Worm (Caenorhabditis elegans) whole organism, young adult: ENCODE measurements around the gene tmem-17.

Experiments used
- F52B5.7 ChIP-seq: sonication (generic microtip); optimal IDR thresholded peaks from 2 replicates; lab custom pipeline; 2016; ENCODE audit warnings: mild to moderate bottlenecking, missing genetic modification characterization, missing compliant biosample characterization
- Y95B8A.8 ChIP-seq: fragments of 200-800 bp; sonication (Bioruptor generic); IDR thresholded peaks from 2 replicates; pipeline ENCODE4 v1.3.6; 2022; ENCODE audit warnings: missing genetic modification reagents, missing genetic modification characterization, missing compliant biosample characterization
- ama-1 ChIP-seq, 3 experiments: fragments of 150-350 bp in 1 of 3; sonication (generic microtip) in 2 of 3; optimal IDR thresholded peaks; 2 replicates each; lab custom pipeline; 2014 to 2018; ENCODE audit warnings: missing biosample characterization in 2 of 3, missing genetic modification characterization in 2 of 3, missing genetic modification reagents in 2 of 3
- attf-3 ChIP-seq: fragments of 200-800 bp; sonication (Bioruptor generic); conservative IDR thresholded peaks from 2 replicates; pipeline ENCODE4 v1.3.6; 2022; ENCODE audit warnings: missing genetic modification reagents, missing genetic modification characterization, missing compliant biosample characterization
- bed-1 ChIP-seq: fragments of 200-800 bp; sonication (Bioruptor generic); IDR thresholded peaks from 2 replicates; pipeline ENCODE4 v1.3.6; 2022; ENCODE audit warnings: missing genetic modification reagents, missing genetic modification characterization, missing compliant biosample characterization
- bed-2 ChIP-seq: fragments of 200-800 bp; sonication (Bioruptor generic); IDR thresholded peaks from 2 replicates; pipeline ENCODE4 v1.3.6; 2022; ENCODE audit warnings: missing genetic modification reagents, missing genetic modification characterization, missing compliant biosample characterization
- ekl-4 ChIP-seq: fragments of 200-800 bp; sonication (Bioruptor generic); IDR thresholded peaks from 2 replicates; pipeline ENCODE4 v1.3.6; 2022; ENCODE audit warnings: missing genetic modification reagents, missing genetic modification characterization, missing compliant biosample characterization
- hlh-12 ChIP-seq: sonication (generic microtip); optimal IDR thresholded peaks from 2 replicates; lab custom pipeline; 2016; ENCODE audit warnings: missing genetic modification characterization, missing compliant biosample characterization
- hmg-20 ChIP-seq: fragments of 200-800 bp; sonication (Bioruptor generic); IDR thresholded peaks from 2 replicates; pipeline ENCODE4 v1.3.6; 2022; ENCODE audit warnings: missing genetic modification reagents, missing genetic modification characterization, missing compliant biosample characterization
- lsl-1 ChIP-seq: fragments of 200-800 bp; sonication (Bioruptor generic); optimal IDR thresholded peaks from 2 replicates; lab custom pipeline; 2018; ENCODE audit warnings: mild to moderate bottlenecking, missing genetic modification characterization, moderate library complexity, missing compliant biosample characterization
- nhr-90 ChIP-seq: sonication (generic microtip); optimal IDR thresholded peaks from 2 replicates; lab custom pipeline; 2016; ENCODE audit warnings: missing genotype, mild to moderate bottlenecking, missing genetic modification characterization, missing compliant biosample characterization
- rec-8 ChIP-seq, 2 experiments: sonication (generic microtip); optimal IDR thresholded peaks; 2 replicates each; lab custom pipeline; 2016; ENCODE audit warnings: mild to moderate bottlenecking in 2 of 2, missing genetic modification characterization in 2 of 2, missing genetic modification reagents in 2 of 2, missing genotype in 2 of 2, missing biosample characterization in 1 of 2, missing compliant biosample characterization in 1 of 2, moderate library complexity in 1 of 2
- snpc-3.4 ChIP-seq: sonication (generic microtip); optimal IDR thresholded peaks from 2 replicates; lab custom pipeline; 2017; ENCODE audit warnings: missing genetic modification characterization, mild to moderate bottlenecking, missing compliant biosample characterization, antibody characterized with exemption, moderate library complexity, missing genotype, missing genetic modification reagents
- unc-62 ChIP-seq: fragments of 150-350 bp; optimal IDR thresholded peaks from 2 replicates; lab custom pipeline; 2014; ENCODE audit warnings: missing biosample characterization, missing genetic modification reagents, missing genetic modification characterization

- TF ChIP-seq Y95B8A.8 (GFP tag; lab: Robert Waterston, UW) (no peak), rec-8 (tag; optimal IDR thresholded peaks at IDR 0.05; lab: Kevin White, UChicago) (no peak), hlh-12 (tag; lab: Kevin White, UChicago) (no peak), ama-1 (optimal IDR thresholded peaks at IDR 0.05; lab: Kevin White, UChicago) (no peak), ama-1 (GFP tag; optimal IDR thresholded peaks at IDR 0.05; lab: Kevin White, UChicago) (no peak), nhr-90 (no peak), lsl-1 (GFP tag; lab: Kevin White, UChicago) (no peak), bed-2 (GFP tag; lab: Robert Waterston, UW) (no peak), attf-3 (GFP tag; lab: Robert Waterston, UW) (no peak), F52B5.7 (tag; lab: Kevin White, UChicago) (no peak), unc-62 (GFP tag; lab: Kevin White, UChicago) (no peak), snpc-3.4 (tag; lab: Kevin White, UChicago) (no peak), hmg-20 (GFP tag; lab: Robert Waterston, UW) (no peak), ekl-4 (GFP tag; lab: Robert Waterston, UW) (no peak), bed-1 (GFP tag; lab: Robert Waterston, UW) (no peak)
Observed at ce11 chrIII:7087180-7087579, 17.1 kb downstream of the tmem-17 start.
